Worm (Caenorhabditis elegans) whole organism, L3 larva: ENCODE data around the gene F40G9.5.

Experiments
- ZK546.5 ChIP-seq: sonication (generic microtip); optimal IDR thresholded peaks from 2 replicates; lab custom pipeline; 2017; ENCODE audit warnings: missing biosample characterization, missing genetic modification characterization
- aly-2 ChIP-seq: fragments of 150-350 bp; optimal IDR thresholded peaks from 2 replicates; lab custom pipeline; 2014; ENCODE audit warnings: missing biosample characterization, missing genetic modification characterization
- ama-1 ChIP-seq: fragments of 150-350 bp; optimal IDR thresholded peaks from 2 replicates; lab custom pipeline; 2018
- ceh-16 ChIP-seq: sonication (generic microtip); optimal IDR thresholded peaks from 2 replicates; lab custom pipeline; 2017; ENCODE audit warnings: missing biosample characterization, missing genetic modification characterization
- ceh-28 ChIP-seq: fragments of 150-350 bp; optimal IDR thresholded peaks from 2 replicates; lab custom pipeline; 2014; ENCODE audit warnings: missing biosample characterization, missing genetic modification reagents, missing genetic modification characterization
- ceh-82 ChIP-seq: fragments of 150-350 bp; optimal IDR thresholded peaks from 2 replicates; lab custom pipeline; 2014; ENCODE audit warnings: missing biosample characterization, missing genetic modification characterization
- ceh-9 ChIP-seq: sonication (generic microtip); optimal IDR thresholded peaks from 2 replicates; lab custom pipeline; 2018; ENCODE audit warnings: missing biosample characterization, missing genetic modification characterization
- daf-12 ChIP-seq: fragments of 150-350 bp; optimal IDR thresholded peaks from 2 replicates; lab custom pipeline; 2014; ENCODE audit warnings: missing biosample characterization, missing genetic modification reagents, missing genetic modification characterization
- egl-27 ChIP-seq: sonication (generic microtip); optimal IDR thresholded peaks from 4 replicates; lab custom pipeline; 2017; ENCODE audit warnings: missing biosample characterization, missing genetic modification reagents, missing genetic modification characterization
- egl-5 ChIP-seq: fragments of 150-350 bp; optimal IDR thresholded peaks from 2 replicates; lab custom pipeline; 2017; ENCODE audit warnings: missing biosample characterization, missing genetic modification reagents, missing genetic modification characterization, inconsistent platforms
- elt-1 ChIP-seq: fragments of 150-350 bp; optimal IDR thresholded peaks from 2 replicates; lab custom pipeline; 2014; ENCODE audit warnings: missing biosample characterization, missing genetic modification characterization
- elt-2 ChIP-seq: sonication (generic microtip); optimal IDR thresholded peaks from 2 replicates; lab custom pipeline; 2016; ENCODE audit warnings: missing genetic modification reagents, mild to moderate bottlenecking, missing genetic modification characterization, missing compliant biosample characterization
- eor-1 ChIP-seq, 2 experiments: fragments of 150-350 bp; optimal IDR thresholded peaks; 2 replicates each; lab custom pipeline; 2014 to 2018; ENCODE audit warnings: missing biosample characterization in 2 of 2, missing genetic modification characterization in 2 of 2
- fkh-2 ChIP-seq: fragments of 150-350 bp; optimal IDR thresholded peaks from 2 replicates; lab custom pipeline; 2014; ENCODE audit warnings: missing biosample characterization, missing genetic modification reagents, missing genetic modification characterization
- fos-1 ChIP-seq: fragments of 150-350 bp; optimal IDR thresholded peaks from 2 replicates; lab custom pipeline; 2014; ENCODE audit warnings: missing biosample characterization, missing genetic modification characterization
- hmg-11 ChIP-seq: sonication (generic microtip); optimal IDR thresholded peaks from 2 replicates; lab custom pipeline; 2016; ENCODE audit warnings: missing genetic modification characterization, missing compliant biosample characterization
- lsy-12 ChIP-seq: sonication (generic microtip); optimal IDR thresholded peaks from 2 replicates; lab custom pipeline; 2016; ENCODE audit warnings: mild to moderate bottlenecking, missing genetic modification characterization, missing compliant biosample characterization
- nfya-1 ChIP-seq: sonication (generic microtip); optimal IDR thresholded peaks from 2 replicates; lab custom pipeline; 2017; ENCODE audit warnings: missing genetic modification characterization, mild to moderate bottlenecking, missing compliant biosample characterization, antibody characterized with exemption, moderate library complexity; ENCODE audit not compliant: insufficient read depth
- nhr-11 ChIP-seq: fragments of 150-350 bp; optimal IDR thresholded peaks from 2 replicates; lab custom pipeline; 2014; ENCODE audit warnings: missing biosample characterization, missing genetic modification characterization
- nhr-23 ChIP-seq: fragments of 150-350 bp; optimal IDR thresholded peaks from 2 replicates; lab custom pipeline; 2014; ENCODE audit warnings: missing biosample characterization, missing genetic modification reagents, missing genetic modification characterization
- nhr-25 ChIP-seq: sonication (generic microtip); optimal IDR thresholded peaks from 2 replicates; lab custom pipeline; 2017; ENCODE audit warnings: missing biosample characterization, missing genetic modification characterization
- nhr-28 ChIP-seq: fragments of 150-350 bp; optimal IDR thresholded peaks from 2 replicates; lab custom pipeline; 2014; ENCODE audit warnings: missing biosample characterization, missing genetic modification characterization
- nhr-43 ChIP-seq: sonication (generic microtip); optimal IDR thresholded peaks from 2 replicates; lab custom pipeline; 2016; ENCODE audit warnings: mild to moderate bottlenecking, missing genetic modification characterization, missing compliant biosample characterization; ENCODE audit not compliant: poor library complexity, severe bottlenecking
- nhr-76 ChIP-seq: fragments of 150-350 bp; sonication (generic microtip); optimal IDR thresholded peaks from 5 replicates; lab custom pipeline; 2014; ENCODE audit warnings: missing biosample characterization, missing genetic modification characterization
- pha-4 ChIP-seq: fragments of 150-350 bp; optimal IDR thresholded peaks from 2 replicates; lab custom pipeline; 2014; ENCODE audit warnings: missing biosample characterization, missing genetic modification reagents, missing genetic modification characterization
- sea-2 ChIP-seq: fragments of 150-350 bp; sonication (generic microtip); optimal IDR thresholded peaks from 4 replicates; lab custom pipeline; 2014; ENCODE audit warnings: missing biosample characterization, missing genetic modification reagents, missing genetic modification characterization
- skn-1 ChIP-seq: fragments of 150-350 bp; optimal IDR thresholded peaks from 2 replicates; lab custom pipeline; 2014; ENCODE audit warnings: missing biosample characterization, missing genetic modification characterization
- snpc-4 ChIP-seq: fragments of 150-350 bp; optimal IDR thresholded peaks from 2 replicates; lab custom pipeline; 2014; ENCODE audit warnings: missing biosample characterization, missing genetic modification characterization
- unc-39 ChIP-seq: sonication (generic microtip); optimal IDR thresholded peaks from 4 replicates; lab custom pipeline; 2017; ENCODE audit warnings: missing biosample characterization, missing genetic modification characterization
- unc-62 ChIP-seq: fragments of 150-350 bp; sonication (generic microtip); optimal IDR thresholded peaks from 4 replicates; lab custom pipeline; 2014; ENCODE audit warnings: missing biosample characterization, missing genetic modification reagents, missing genetic modification characterization
- ztf-11 ChIP-seq: fragments of 150-350 bp; optimal IDR thresholded peaks from 2 replicates; lab custom pipeline; 2014; ENCODE audit warnings: missing biosample characterization, missing genetic modification characterization
- ztf-4 ChIP-seq: fragments of 150-350 bp; optimal IDR thresholded peaks from 2 replicates; lab custom pipeline; 2014; ENCODE audit warnings: missing biosample characterization, missing genetic modification characterization

F40G9.5 gene

ce11 chrIII:171617-172016, 9.4 kb upstream of the F40G9.5 start, which contains the start of the genes F40G9.9 and F40G9.12:
F40G9.9 (minus strand) TSS chrIII:171717.
F40G9.12 (plus strand) TSS chrIII:171847.
- TF ChIP-seq skn-1 (tag; lab: Kevin White, UChicago) (no peak), eor-1 (tag; optimal IDR thresholded peaks at IDR 0.05; lab: Kevin White, UChicago) (no peak), elt-2 (tag; lab: Kevin White, UChicago) (no peak), ZK546.5 (tag; lab: Kevin White, UChicago) (no peak), hmg-11 (tag; lab: Kevin White, UChicago) (no peak), ceh-28 (tag; lab: Kevin White, UChicago) (no peak), nhr-11 (no peak), unc-62 (GFP tag; lab: Kevin White, UChicago) (no peak)

- TF ChIP-seq aly-2 (tag; lab: Kevin White, UChicago): no peak
- no peak for TF ChIP-seq pha-4 (tag; lab: Kevin White, UChicago)
- no peak for TF ChIP-seq ztf-4 (tag; lab: Kevin White, UChicago)
- TF ChIP-seq nhr-28: no peak
- no peak for TF ChIP-seq lsy-12 (tag; lab: Kevin White, UChicago)
- no peak for TF ChIP-seq nfya-1 (tag; lab: Kevin White, UChicago)
- no peak for TF ChIP-seq egl-27
Measured at ce11 chrIII:173501-173900, 7.6 kb upstream of the F40G9.5 start, which contains the start of gene F40G9.19. F40G9.19 (plus strand) TSS chrIII:173801.

- TF ChIP-seq nhr-25 (tag; lab: Kevin White, UChicago) (no peak), ceh-9 (tag; lab: Kevin White, UChicago) (no peak), ama-1 (lab: Kevin White, UChicago) (no peak), fos-1 (tag; lab: Kevin White, UChicago) (no peak), fkh-2 (tag; lab: Kevin White, UChicago) (no peak), elt-1 (tag; lab: Kevin White, UChicago) (no peak), nhr-76 (no peak)
Measured at ce11 chrIII:175733-176132, 5.3 kb upstream of the F40G9.5 start, which contains the start of gene clec-148. clec-148 (minus strand) TSS chrIII:175833.

- TF ChIP-seq unc-39 (no peak), egl-27 (no peak), ceh-16 (tag; lab: Kevin White, UChicago) (no peak), unc-62 (GFP tag; lab: Kevin White, UChicago) (no peak), nhr-76 (no peak), ZK546.5 (tag; lab: Kevin White, UChicago) (no peak), ceh-82 (tag; lab: Kevin White, UChicago) (no peak), nhr-11 (no peak), snpc-4 (no peak), ceh-9 (tag; lab: Kevin White, UChicago) (no peak), nhr-23 (tag; lab: Kevin White, UChicago) (no peak), daf-12 (no peak), nhr-43 (tag; lab: Kevin White, UChicago) (no peak), nhr-25 (tag; lab: Kevin White, UChicago) (no peak)
- TF ChIP-seq, all 47 proteins: peak for 0
Measured at ce11 chrIII:177715-178114, 3.3 kb upstream of the F40G9.5 start, which contains the start of gene F40G9.14. F40G9.14 (minus strand) TSS chrIII:177815.

- TF ChIP-seq ztf-11 (tag; lab: Kevin White, UChicago): no peak
- no peak for TF ChIP-seq ceh-9 (tag; lab: Kevin White, UChicago)
- no peak for TF ChIP-seq lsy-12 (tag; lab: Kevin White, UChicago)
- no peak for TF ChIP-seq fkh-2 (tag; lab: Kevin White, UChicago)
- TF ChIP-seq pha-4 (tag; lab: Kevin White, UChicago): no peak
- TF ChIP-seq nhr-23 (tag; lab: Kevin White, UChicago): no peak
- no peak for TF ChIP-seq skn-1 (tag; lab: Kevin White, UChicago)
- no peak for TF ChIP-seq ztf-4 (tag; lab: Kevin White, UChicago)
- no peak for TF ChIP-seq egl-5
- no peak for TF ChIP-seq unc-62 (GFP tag; lab: Kevin White, UChicago)
- no peak for TF ChIP-seq sea-2 (GFP tag; lab: Kevin White, UChicago)
Measured at ce11 chrIII:178126-178525, 2.9 kb upstream of the F40G9.5 start.
